Worm (Caenorhabditis elegans): ENCODE results near the gene T09A5.4.

Gene T09A5.4

ce11 chrII:7812332-7812731 lies 33.7 kb upstream of the T09A5.4 start:
- TF ChIP-seq madf-9 (GFP tag; conservative IDR thresholded peaks at IDR 0.05) (no peak), tra-1 (GFP tag; IDR thresholded peaks at IDR 0.05) (0 out of 2 replicates have a peak, but pooled peaks have one; percentile 25), F10B5.3 (tag; optimal IDR thresholded peaks at IDR 0.05) (peak; percentile 24), Y48G9A.11 (GFP tag; IDR thresholded peaks at IDR 0.05) (0 out of 2 replicates have a peak, but pooled peaks have one; percentile 17)

ce11 chrII:7813237-7813636 lies 32.7 kb upstream of the T09A5.4 start:
- no peak for TF ChIP-seq ztf-11 (tag; optimal IDR thresholded peaks at IDR 0.05)

DNA sequence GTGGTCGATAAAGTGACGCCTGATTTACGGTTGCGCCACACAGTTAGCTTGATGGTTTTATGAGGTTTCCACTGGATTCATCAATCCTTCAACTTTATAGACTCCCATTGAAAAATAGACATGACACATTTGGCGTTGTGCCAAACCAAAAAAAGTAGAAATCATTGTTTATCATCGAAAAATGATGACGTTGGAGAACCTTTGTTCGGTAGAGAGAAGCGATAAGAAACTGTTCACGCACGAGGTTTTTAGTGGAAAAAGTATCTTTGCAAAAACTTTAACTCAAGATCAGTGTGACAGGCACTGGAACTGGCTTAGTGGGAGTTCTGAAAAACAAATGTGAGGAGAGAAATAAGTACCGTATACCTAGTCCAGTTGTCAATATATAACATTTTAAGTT lies 32.3 kb upstream of the T09A5.4 start:
- TF ChIP-seq madf-5 (GFP tag; IDR thresholded peaks at IDR 0.05) (no peak), daf-16 (GFP tag; optimal IDR thresholded peaks at IDR 0.05) (no peak), daf-16 (tag; optimal IDR thresholded peaks at IDR 0.05) (peak; percentile 26), mxl-3 (GFP tag; optimal IDR thresholded peaks at IDR 0.05) (no peak), lir-3 (tag; optimal IDR thresholded peaks at IDR 0.05) (no peak), ceh-32 (tag; optimal IDR thresholded peaks at IDR 0.05; ENCODE audit: poor library complexity) (no peak), ztf-11 (tag; optimal IDR thresholded peaks at IDR 0.05) (no peak), hlh-11 (tag; optimal IDR thresholded peaks at IDR 0.05) (peak; percentile 37), snpc-1.2 (GFP tag; IDR thresholded peaks at IDR 0.05) (no peak), dve-1 (tag; optimal IDR thresholded peaks at IDR 0.05; ENCODE audit: insufficient read depth) (peak; percentile 7), lsy-2 (tag; optimal IDR thresholded peaks at IDR 0.05) (no peak), pqm-1 (tag; optimal IDR thresholded peaks at IDR 0.05) (peak; percentile 31), nhr-28 (tag; optimal IDR thresholded peaks at IDR 0.05) (peak; percentile 52), mes-2 (tag; optimal IDR thresholded peaks at IDR 0.05; ENCODE audit: poor library complexity, severe bottlenecking) (no peak), php-3 (GFP tag; IDR thresholded peaks at IDR 0.05) (no peak), sdz-12 (GFP tag; optimal IDR thresholded peaks at IDR 0.05) (no peak), daf-8 (GFP tag; IDR thresholded peaks at IDR 0.05) (no peak), dmd-8 (GFP tag; IDR thresholded peaks at IDR 0.05) (no peak), ctbp-1 (GFP tag; IDR thresholded peaks at IDR 0.05) (no peak), nhr-77 (tag; optimal IDR thresholded peaks at IDR 0.05) (peak; percentile 67), hlh-30 (tag; optimal IDR thresholded peaks at IDR 0.05; ENCODE audit: insufficient read depth) (peak; percentile 46), nhr-237 (tag; optimal IDR thresholded peaks at IDR 0.05) (no peak), dmd-6 (GFP tag; IDR thresholded peaks at IDR 0.05) (peak; percentile 55), tra-1 (GFP tag; IDR thresholded peaks at IDR 0.05) (no peak), tag-97 (GFP tag; IDR thresholded peaks at IDR 0.05) (no peak), nhr-6 (tag; optimal IDR thresholded peaks at IDR 0.05) (no peak), F26F4.8 (GFP tag; conservative IDR thresholded peaks at IDR 0.05) (no peak), unc-39 (tag; optimal IDR thresholded peaks at IDR 0.05) (no peak), mxl-2 (GFP tag; conservative IDR thresholded peaks at IDR 0.05) (no peak), F37D6.2 (tag; optimal IDR thresholded peaks at IDR 0.05) (no peak)

DNA sequence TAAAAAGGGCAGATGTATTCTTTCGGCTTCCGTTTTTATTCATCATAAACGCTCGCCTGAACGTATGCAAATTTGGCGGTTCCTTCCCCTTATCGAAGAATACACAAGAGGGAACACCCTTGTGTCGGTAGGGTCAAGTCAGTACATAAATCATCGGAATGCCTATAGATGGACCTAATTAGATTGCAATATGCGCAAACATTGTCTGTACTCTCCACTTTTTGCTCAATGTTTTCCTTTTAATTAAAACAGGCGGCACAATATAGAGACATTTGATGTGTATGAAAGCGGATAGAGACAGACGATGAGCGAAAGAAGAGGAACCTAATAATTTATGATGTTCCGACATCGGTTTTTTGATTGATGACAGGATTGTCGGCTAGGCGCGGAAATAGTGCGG lies 31.8 kb upstream of the T09A5.4 start:
- TF ChIP-seq T20F7.1 (GFP tag; optimal IDR thresholded peaks at IDR 0.05) = no peak
- TF ChIP-seq nhr-6 (tag; optimal IDR thresholded peaks at IDR 0.05) = peak; percentile 57
- TF ChIP-seq unc-62 (GFP tag; optimal IDR thresholded peaks at IDR 0.05 in 1 of 2) = peak in 1 of 2 experiments; percentile 25
- TF ChIP-seq unc-62 (tag; optimal IDR thresholded peaks at IDR 0.05) = no peak
- peak; percentile 19 for TF ChIP-seq mes-2 (tag; optimal IDR thresholded peaks at IDR 0.05; ENCODE audit: poor library complexity, severe bottlenecking)
- no peak for TF ChIP-seq tag-97 (GFP tag; IDR thresholded peaks at IDR 0.05)
